Worm (Caenorhabditis elegans): Measurements from ENCODE around the gene plr-1.

plr-1 gene

ce11 chrIII:11446826-11447225 lies 9.9 kb upstream of the plr-1 start:
- no peak for TF ChIP-seq Y55F3AM.14 (GFP tag; optimal IDR thresholded peaks at IDR 0.05)
- TF ChIP-seq nhr-25 (tag; optimal IDR thresholded peaks at IDR 0.05), result no peak
- no peak for TF ChIP-seq crh-2 (tag; optimal IDR thresholded peaks at IDR 0.05)
- no peak for TF ChIP-seq zag-1 (tag; optimal IDR thresholded peaks at IDR 0.05)
- no peak for TF ChIP-seq elt-3 (tag; optimal IDR thresholded peaks at IDR 0.05)
- TF ChIP-seq lsy-2 (tag; optimal IDR thresholded peaks at IDR 0.05), result no peak
- no peak for TF ChIP-seq alr-1 (tag; optimal IDR thresholded peaks at IDR 0.05)
- TF ChIP-seq blmp-1 (tag; optimal IDR thresholded peaks at IDR 0.05; ENCODE audit: insufficient read depth), result no peak
- no peak for TF ChIP-seq mab-5 (tag; optimal IDR thresholded peaks at IDR 0.05)
- no peak for TF ChIP-seq mbf-1 (tag; optimal IDR thresholded peaks at IDR 0.05)
- TF ChIP-seq F13H6.1 (tag; optimal IDR thresholded peaks at IDR 0.05), result no peak
- TF ChIP-seq gmeb-1 (tag; optimal IDR thresholded peaks at IDR 0.05), result no peak
- TF ChIP-seq nhr-237 (tag; optimal IDR thresholded peaks at IDR 0.05), result no peak
- no peak for TF ChIP-seq aly-2 (tag; optimal IDR thresholded peaks at IDR 0.05)
- no peak for TF ChIP-seq nhr-129 (tag; optimal IDR thresholded peaks at IDR 0.05)
- no peak for TF ChIP-seq snpc-4 (tag; optimal IDR thresholded peaks at IDR 0.05)

ce11 chrIII:11448330-11448729 lies 8.3 kb upstream of the plr-1 start:
- TF ChIP-seq nhr-6 (tag; optimal IDR thresholded peaks at IDR 0.05), result no peak

ce11 chrIII:11451380-11451779 lies 5.3 kb upstream of the plr-1 start:
- TF ChIP-seq F13H6.1 (tag; optimal IDR thresholded peaks at IDR 0.05) (no peak), fos-1 (tag; optimal IDR thresholded peaks at IDR 0.05) (peak; percentile 26)

ce11 chrIII:11452530-11452929 lies 4.1 kb upstream of the plr-1 start:
- TF ChIP-seq snpc-4 (tag; optimal IDR thresholded peaks at IDR 0.05) (no peak), lsy-2 (tag; optimal IDR thresholded peaks at IDR 0.05) (no peak), dmd-4 (tag; optimal IDR thresholded peaks at IDR 0.05) (no peak), ztf-11 (tag; optimal IDR thresholded peaks at IDR 0.05) (no peak), sma-3 (GFP tag; optimal IDR thresholded peaks at IDR 0.05) (no peak), elt-1 (tag; optimal IDR thresholded peaks at IDR 0.05) (no peak), nhr-10 (tag; optimal IDR thresholded peaks at IDR 0.05) (no peak), lin-13 (GFP tag; optimal IDR thresholded peaks at IDR 0.05) (no peak), blmp-1 (tag; optimal IDR thresholded peaks at IDR 0.05; ENCODE audit: insufficient read depth) (no peak), aly-2 (tag; optimal IDR thresholded peaks at IDR 0.05) (no peak), C34F6.9 (tag; optimal IDR thresholded peaks at IDR 0.05) (no peak), elt-3 (tag; optimal IDR thresholded peaks at IDR 0.05) (no peak), fos-1 (tag; optimal IDR thresholded peaks at IDR 0.05) (no peak), nhr-6 (tag; optimal IDR thresholded peaks at IDR 0.05) (no peak), egl-27 (tag; optimal IDR thresholded peaks at IDR 0.05) (no peak), nhr-11 (tag; optimal IDR thresholded peaks at IDR 0.05) (no peak), mbf-1 (tag; optimal IDR thresholded peaks at IDR 0.05) (no peak)

ce11 chrIII:11453970-11454369 lies 2.7 kb upstream of the plr-1 start:
- TF ChIP-seq gmeb-1 (tag; optimal IDR thresholded peaks at IDR 0.05), result no peak
- peak; percentile 5 for TF ChIP-seq mab-5 (tag; optimal IDR thresholded peaks at IDR 0.05)
- no peak for TF ChIP-seq nhr-10 (tag; optimal IDR thresholded peaks at IDR 0.05)
- no peak for TF ChIP-seq sma-9 (GFP tag; optimal IDR thresholded peaks at IDR 0.05)
- no peak for TF ChIP-seq sma-9 (tag; optimal IDR thresholded peaks at IDR 0.05)
- TF ChIP-seq lin-13 (GFP tag; optimal IDR thresholded peaks at IDR 0.05), result no peak
- TF ChIP-seq sem-4 (tag; optimal IDR thresholded peaks at IDR 0.05), result peak; percentile 16
- no peak for TF ChIP-seq alr-1 (tag; optimal IDR thresholded peaks at IDR 0.05)

ce11 chrIII:11457911-11458310 lies 1.2 kb downstream of the plr-1 start:
- TF ChIP-seq nhr-77 (tag; optimal IDR thresholded peaks at IDR 0.05) (no peak), ceh-82 (tag; optimal IDR thresholded peaks at IDR 0.05) (no peak), sma-3 (GFP tag; optimal IDR thresholded peaks at IDR 0.05) (no peak), peb-1 (tag; optimal IDR thresholded peaks at IDR 0.05) (no peak), zag-1 (tag; optimal IDR thresholded peaks at IDR 0.05) (no peak)

Data from whole organism, L2 larva.